Worm (Caenorhabditis elegans) whole organism, L2 larva: ENCODE data around the gene K11H3.2.

ENCODE experiments used
- ceh-82 ChIP-seq: fragments of 150-350 bp; optimal IDR thresholded peaks from 2 replicates; lab custom pipeline; 2014; ENCODE audit warnings: missing biosample characterization, missing genetic modification characterization
- nhr-12 ChIP-seq: fragments of 150-350 bp; optimal IDR thresholded peaks from 2 replicates; lab custom pipeline; 2014; ENCODE audit warnings: missing biosample characterization, missing genetic modification characterization
- snpc-4 ChIP-seq: fragments of 150-350 bp; optimal IDR thresholded peaks from 2 replicates; lab custom pipeline; 2014; ENCODE audit warnings: missing biosample characterization, missing genetic modification characterization
- ztf-4 ChIP-seq: fragments of 150-350 bp; optimal IDR thresholded peaks from 2 replicates; lab custom pipeline; 2014; ENCODE audit warnings: missing biosample characterization, missing genetic modification characterization

- TF ChIP-seq nhr-12: no peak
- no peak for TF ChIP-seq ceh-82 (tag; lab: Kevin White, UChicago)
- no peak for TF ChIP-seq ztf-4 (tag; lab: Kevin White, UChicago)
- TF ChIP-seq snpc-4 (tag; lab: Kevin White, UChicago): no peak
Observed at ce11 chrIII:9849950-9850349, 3.8 kb downstream of the K11H3.2 start.
